Worm (Caenorhabditis elegans) whole organism, L4 larva: ENCODE data around the gene mbf-1.

ENCODE experiments used
- D1046.2 ChIP-seq: fragments of 200-800 bp; sonication (Bioruptor generic); IDR thresholded peaks from 2 replicates; pipeline ENCODE4 v1.3.6; 2022; ENCODE audit warnings: missing genetic modification characterization, missing compliant biosample characterization
- F37D6.2 ChIP-seq: sonication (generic microtip); optimal IDR thresholded peaks from 2 replicates; lab custom pipeline; 2016; ENCODE audit warnings: mild to moderate bottlenecking, missing genetic modification characterization, missing compliant biosample characterization
- F44E2.7 ChIP-seq: fragments of 200-800 bp; sonication (Bioruptor generic); IDR thresholded peaks from 2 replicates; pipeline ENCODE4 v2.1.2; 2022; ENCODE audit warnings: missing genetic modification characterization, missing compliant biosample characterization
- R02D3.7 ChIP-seq: fragments of 150-350 bp; sonication (generic microtip); optimal IDR thresholded peaks from 3 replicates; lab custom pipeline; 2014; ENCODE audit warnings: missing biosample characterization, missing genetic modification characterization
- T20F7.1 ChIP-seq: fragments of 200-800 bp; sonication (Bioruptor generic); optimal IDR thresholded peaks from 2 replicates; lab custom pipeline; 2018; ENCODE audit warnings: mild to moderate bottlenecking, missing genetic modification characterization, missing compliant biosample characterization
- T26A8.4 ChIP-seq: fragments of 200-800 bp; sonication (Bioruptor generic); IDR thresholded peaks from 2 replicates; pipeline ENCODE4 v1.3.6; 2022; ENCODE audit warnings: missing genetic modification characterization, missing compliant biosample characterization
- aha-1 ChIP-seq: fragments of 150-350 bp; peaks from one replicate; lab custom pipeline; 2014; ENCODE audit warnings: missing biosample characterization, missing genetic modification characterization
- ama-1 ChIP-seq: fragments of 150-350 bp; optimal IDR thresholded peaks from 2 replicates; lab custom pipeline; 2014; ENCODE audit warnings: inconsistent platforms, mixed read lengths
- ceh-20 ChIP-seq: fragments of 200-800 bp; sonication (Bioruptor generic); IDR thresholded peaks from 2 replicates; pipeline ENCODE4 v1.3.6; 2022; ENCODE audit warnings: missing genetic modification reagents, missing genetic modification characterization, missing compliant biosample characterization
- ceh-28 ChIP-seq: fragments of 150-350 bp; optimal IDR thresholded peaks from 2 replicates; lab custom pipeline; 2014; ENCODE audit warnings: missing biosample characterization, missing genetic modification reagents, missing genetic modification characterization
- ceh-62 ChIP-seq: sonication (generic microtip); optimal IDR thresholded peaks from 2 replicates; lab custom pipeline; 2017; ENCODE audit warnings: missing biosample characterization, missing genetic modification characterization
- cey-2 ChIP-seq: sonication (generic microtip); optimal IDR thresholded peaks from 3 replicates; lab custom pipeline; 2017; ENCODE audit warnings: missing genetic modification characterization, mild to moderate bottlenecking, missing compliant biosample characterization, antibody characterized with exemption, borderline replicate concordance; ENCODE audit not compliant: insufficient read depth
- ctbp-1 ChIP-seq: fragments of 200-800 bp; sonication (Bioruptor generic); IDR thresholded peaks from 2 replicates; pipeline ENCODE4 v1.3.6; 2022; ENCODE audit warnings: missing genetic modification reagents, missing genetic modification characterization, missing compliant biosample characterization
- daf-16 ChIP-seq, 3 experiments: sonication (generic microtip); optimal IDR thresholded peaks; 2 replicates each; lab custom pipeline; 2016 to 2017; ENCODE audit warnings: missing genetic modification characterization in 3 of 3, missing genetic modification reagents in 3 of 3, mild to moderate bottlenecking in 2 of 3, missing compliant biosample characterization in 2 of 3, missing biosample characterization in 1 of 3, moderate library complexity in 1 of 3
- daf-19 ChIP-seq: fragments of 200-800 bp; sonication (Bioruptor generic); conservative IDR thresholded peaks from 2 replicates; pipeline ENCODE4 v1.3.6; 2022; ENCODE audit warnings: missing genetic modification characterization, missing compliant biosample characterization
- dmd-6 ChIP-seq: fragments of 200-800 bp; sonication (Bioruptor generic); IDR thresholded peaks from 2 replicates; pipeline ENCODE4 v1.3.6; 2022; ENCODE audit warnings: missing genetic modification reagents, missing genetic modification characterization, missing compliant biosample characterization
- dpl-1 ChIP-seq: fragments of 150-350 bp; optimal IDR thresholded peaks from 2 replicates; lab custom pipeline; 2014; ENCODE audit warnings: missing biosample characterization, missing genetic modification reagents, missing genetic modification characterization
- dve-1 ChIP-seq: sonication (generic microtip); optimal IDR thresholded peaks from 2 replicates; lab custom pipeline; 2017; ENCODE audit warnings: antibody characterized with exemption, mild to moderate bottlenecking, missing genetic modification characterization, missing compliant biosample characterization; ENCODE audit not compliant: insufficient read depth
- egl-43 ChIP-seq: fragments of 200-800 bp; sonication (Bioruptor generic); IDR thresholded peaks from 2 replicates; pipeline ENCODE4 v1.3.6; 2022; ENCODE audit warnings: missing genetic modification reagents, missing genetic modification characterization, missing compliant biosample characterization
- fkh-10 ChIP-seq: fragments of 150-350 bp; optimal IDR thresholded peaks from 2 replicates; lab custom pipeline; 2014; ENCODE audit warnings: missing biosample characterization, missing genetic modification reagents, missing genetic modification characterization
- hif-1 ChIP-seq, 2 experiments: sonication (generic microtip); optimal IDR thresholded peaks; 2 replicates each; lab custom pipeline; 2016 to 2017; ENCODE audit warnings: missing compliant biosample characterization in 2 of 2, missing genetic modification characterization in 2 of 2, missing genetic modification reagents in 2 of 2, missing genotype in 2 of 2, mild to moderate bottlenecking in 1 of 2
- hlh-11 ChIP-seq: fragments of 200-800 bp; sonication (Bioruptor generic); optimal IDR thresholded peaks from 2 replicates; lab custom pipeline; 2018; ENCODE audit warnings: mild to moderate bottlenecking, missing genetic modification characterization, missing compliant biosample characterization
- hlh-30 ChIP-seq: sonication (generic microtip); optimal IDR thresholded peaks from 2 replicates; lab custom pipeline; 2017; ENCODE audit warnings: antibody characterized with exemption, mild to moderate bottlenecking, missing genetic modification characterization, missing compliant biosample characterization; ENCODE audit not compliant: insufficient read depth
- hmg-1.1 ChIP-seq: fragments of 200-800 bp; sonication (Bioruptor generic); IDR thresholded peaks from 2 replicates; pipeline ENCODE4 v1.3.6; 2022; ENCODE audit warnings: missing genetic modification reagents, missing genetic modification characterization, missing compliant biosample characterization
- lin-13 ChIP-seq: fragments of 150-350 bp; optimal IDR thresholded peaks from 2 replicates; lab custom pipeline; 2014; ENCODE audit warnings: missing biosample characterization, missing genetic modification reagents, missing genetic modification characterization
- lin-29 ChIP-seq: fragments of 200-800 bp; sonication (Bioruptor generic); IDR thresholded peaks from 2 replicates; pipeline ENCODE4 v1.3.6; 2022; ENCODE audit warnings: missing genetic modification reagents, missing genetic modification characterization, missing compliant biosample characterization
- lsy-2 ChIP-seq, 2 experiments: fragments of 150-350 bp in 1 of 2; sonication (generic microtip) in 1 of 2; optimal IDR thresholded peaks; 2 replicates each; lab custom pipeline; 2014 to 2017; ENCODE audit warnings: missing biosample characterization in 2 of 2, missing genetic modification characterization in 2 of 2
- mep-1 ChIP-seq: fragments of 150-350 bp; sonication (generic microtip); optimal IDR thresholded peaks from 3 replicates; lab custom pipeline; 2014; ENCODE audit warnings: missing biosample characterization, missing genetic modification characterization
- nhr-11 ChIP-seq: fragments of 150-350 bp; optimal IDR thresholded peaks from 2 replicates; lab custom pipeline; 2014; ENCODE audit warnings: missing biosample characterization, missing genetic modification characterization
- nhr-25 ChIP-seq: sonication (generic microtip); optimal IDR thresholded peaks from 2 replicates; lab custom pipeline; 2017; ENCODE audit warnings: missing genetic modification characterization, mild to moderate bottlenecking, missing compliant biosample characterization, antibody characterized with exemption, moderate library complexity, borderline replicate concordance; ENCODE audit not compliant: insufficient read depth
- nhr-28 ChIP-seq: fragments of 150-350 bp; optimal IDR thresholded peaks from 2 replicates; lab custom pipeline; 2014; ENCODE audit warnings: missing biosample characterization, missing genetic modification characterization
- nhr-42 ChIP-seq: fragments of 200-800 bp; sonication (Bioruptor generic); IDR thresholded peaks from 2 replicates; pipeline ENCODE4 v1.3.6; 2022; ENCODE audit warnings: missing genetic modification characterization, missing compliant biosample characterization
- nhr-6 ChIP-seq: fragments of 150-350 bp; optimal IDR thresholded peaks from 2 replicates; lab custom pipeline; 2014; ENCODE audit warnings: missing biosample characterization, missing genetic modification characterization
- nhr-77 ChIP-seq: fragments of 150-350 bp; optimal IDR thresholded peaks from 2 replicates; lab custom pipeline; 2014; ENCODE audit warnings: missing biosample characterization, missing genetic modification characterization
- pha-4 ChIP-seq, 2 experiments: fragments of 150-350 bp in 1 of 2; fragments of 200-800 bp in 1 of 2; sonication (Bioruptor generic) in 1 of 2; IDR thresholded peaks in 1 of 2; optimal IDR thresholded peaks in 1 of 2; 2 replicates each; pipeline versions ENCODE4 v1.3.6 to Lab custom; 2014 to 2022; ENCODE audit warnings: missing genetic modification characterization in 2 of 2, missing genetic modification reagents in 2 of 2, missing biosample characterization in 1 of 2, missing compliant biosample characterization in 1 of 2
- pqm-1 ChIP-seq: sonication (generic microtip); optimal IDR thresholded peaks from 2 replicates; lab custom pipeline; 2017; ENCODE audit warnings: missing biosample characterization, missing genetic modification characterization
- rbr-2 ChIP-seq: sonication (generic microtip); optimal IDR thresholded peaks from 2 replicates; lab custom pipeline; 2016; ENCODE audit warnings: missing genotype, missing genetic modification characterization, missing compliant biosample characterization
- unc-62 ChIP-seq, 3 experiments: fragments of 150-350 bp in 1 of 3; sonication (generic microtip); optimal IDR thresholded peaks in 2 of 3; peaks in 1 of 3; 1 replicate in 1 of 3; 2 replicates in 2 of 3; lab custom pipeline; 2014 to 2017; ENCODE audit warnings: missing biosample characterization in 3 of 3, missing genetic modification characterization in 3 of 3, missing genetic modification reagents in 3 of 3, missing genotype in 1 of 3
- vab-7 ChIP-seq: fragments of 200-800 bp; sonication (Bioruptor generic); IDR thresholded peaks from 2 replicates; pipeline ENCODE4 v1.3.6; 2022; ENCODE audit warnings: missing genetic modification reagents, missing genetic modification characterization, missing compliant biosample characterization
- zip-11 ChIP-seq: fragments of 200-800 bp; sonication (Bioruptor generic); IDR thresholded peaks from 2 replicates; pipeline ENCODE4 v1.3.6; 2022; ENCODE audit warnings: missing genetic modification characterization, missing compliant biosample characterization
- ztf-11 ChIP-seq: fragments of 150-350 bp; optimal IDR thresholded peaks from 2 replicates; lab custom pipeline; 2014; ENCODE audit warnings: missing biosample characterization, missing genetic modification characterization

mbf-1 gene

DNA sequence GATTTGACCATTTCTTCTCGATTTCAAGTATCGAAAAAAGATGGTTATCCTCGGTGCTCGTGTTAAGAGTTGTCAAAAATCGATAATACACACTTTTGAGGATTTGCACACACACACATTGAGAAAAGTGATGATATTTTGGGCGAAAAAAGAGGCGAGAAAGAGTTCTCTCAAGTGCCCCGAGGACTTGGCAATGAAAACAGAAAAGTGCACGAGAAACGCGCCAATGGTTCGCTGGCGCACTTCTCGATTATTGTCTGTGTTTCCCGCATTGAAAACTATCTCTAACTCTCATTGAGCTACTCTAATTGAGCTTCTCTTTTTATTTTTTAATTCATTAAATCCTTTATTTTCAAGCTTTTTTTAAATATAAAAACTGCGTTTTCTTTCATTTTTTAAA lies 46.5 kb downstream of the mbf-1 start:
- TF ChIP-seq nhr-42 (no peak), dmd-6 (GFP tag; lab: Robert Waterston, UW) (0 out of 2 replicates have a peak, but pooled peaks have one; percentile 41), R02D3.7 (tag; lab: Kevin White, UChicago) (no peak), ama-1 (lab: Kevin White, UChicago) (no peak), zip-11 (GFP tag; lab: Robert Waterston, UW) (no peak), pqm-1 (tag; lab: Kevin White, UChicago) (no peak), hif-1 (tag; optimal IDR thresholded peaks at IDR 0.05; lab: Kevin White, UChicago) (peak in 1 of 2 experiments; percentile 10), hlh-30 (tag; lab: Kevin White, UChicago) (peak; percentile 45), fkh-10 (GFP tag; lab: Kevin White, UChicago) (peak; percentile 33), nhr-25 (tag; lab: Kevin White, UChicago) (no peak), ceh-20 (GFP tag; lab: Robert Waterston, UW) (peak; percentile 48; the same call in 1 of the 2 replicates), D1046.2 (GFP tag; lab: Robert Waterston, UW) (no peak), aha-1 (tag; lab: Kevin White, UChicago) (peak; percentile 97), nhr-28 (peak; percentile 18), T26A8.4 (0 out of 2 replicates have a peak, but pooled peaks have one; percentile 28), F44E2.7 (GFP tag; lab: Robert Waterston, UW) (no peak), ctbp-1 (GFP tag; lab: Robert Waterston, UW) (peak; percentile 61), dve-1 (tag; lab: Kevin White, UChicago) (peak; percentile 49), nhr-77 (tag; lab: Kevin White, UChicago) (peak; percentile 28), ceh-62 (no peak), egl-43 (GFP tag; lab: Robert Waterston, UW) (no peak), lin-29 (no peak), nhr-6 (tag; lab: Kevin White, UChicago) (peak; percentile 14), vab-7 (no peak), cey-2 (tag; lab: Kevin White, UChicago) (no peak), pha-4 (GFP tag; IDR thresholded peaks at IDR 0.05; lab: Robert Waterston, UW) (no peak), pha-4 (tag; optimal IDR thresholded peaks at IDR 0.05; lab: Kevin White, UChicago) (peak; percentile 66), dpl-1 (peak; percentile 66), nhr-11 (peak; percentile 53), daf-19 (GFP tag; lab: Robert Waterston, UW) (no peak), T20F7.1 (GFP tag; lab: Kevin White, UChicago) (peak; percentile 55), daf-16 (GFP tag; optimal IDR thresholded peaks at IDR 0.05; lab: Kevin White, UChicago) (peak in 1 of 2 experiments; percentile 31), daf-16 (tag; optimal IDR thresholded peaks at IDR 0.05; lab: Kevin White, UChicago) (peak; percentile 67), hlh-11 (tag; lab: Kevin White, UChicago) (peak; percentile 56), rbr-2 (tag; lab: Kevin White, UChicago) (peak; percentile 79), mep-1 (tag; lab: Kevin White, UChicago) (peak; percentile 80), hmg-1.1 (GFP tag; lab: Robert Waterston, UW) (peak; percentile 57; the same call in 1 of the 2 replicates), ceh-28 (tag; lab: Kevin White, UChicago) (peak; percentile 39), unc-62 (GFP tag; optimal IDR thresholded peaks at IDR 0.05 in 1 of 2; lab: Kevin White, UChicago) (peak in 1 of 2 experiments; percentile 21), unc-62 (tag; optimal IDR thresholded peaks at IDR 0.05; lab: Kevin White, UChicago) (no peak), ztf-11 (tag; lab: Kevin White, UChicago) (no peak), lsy-2 (tag; optimal IDR thresholded peaks at IDR 0.05; lab: Kevin White, UChicago) (peak; percentile 26 to 84), lin-13 (GFP tag; lab: Kevin White, UChicago) (peak; percentile 13), F37D6.2 (peak; percentile 10)
- TF ChIP-seq, all 104 proteins: peak for 26
